Fruit fly (Drosophila melanogaster) whole organism, embryonic: ENCODE results near the gene sky.

Experiments
- Aef1 ChIP-seq: fragments of 200-800 bp; sonication (Bioruptor generic); IDR thresholded peaks from 3 replicates; pipeline ENCODE4 v1.3.6; 2022; ENCODE audit warnings: missing biosample characterization, missing genetic modification characterization
- Bgb ChIP-seq: fragments of 200-800 bp; sonication (Bioruptor generic); IDR thresholded peaks from 2 replicates; pipeline ENCODE4 v1.3.6; 2022; ENCODE audit warnings: missing biosample characterization, missing genetic modification characterization; ENCODE audit not compliant: partially characterized antibody
- C15 ChIP-seq: fragments of 200-800 bp; sonication (Bioruptor generic); IDR thresholded peaks from 3 replicates; pipeline ENCODE4 v1.3.6; 2022; ENCODE audit warnings: missing biosample characterization, missing genetic modification characterization
- CG10209 ChIP-seq: fragments of 200-800 bp; sonication (Bioruptor generic); optimal IDR thresholded peaks from 3 replicates; lab custom pipeline; 2017; ENCODE audit warnings: missing biosample characterization, mild to moderate bottlenecking, missing genetic modification characterization, missing genetic modification reagents
- CG10274 ChIP-seq: fragments of 200-800 bp; sonication (Bioruptor generic); optimal IDR thresholded peaks from 3 replicates; lab custom pipeline; 2017; ENCODE audit warnings: missing biosample characterization, mild to moderate bottlenecking, missing genetic modification characterization
- CG11247 ChIP-seq: fragments of 200-800 bp; sonication (Bioruptor generic); IDR thresholded peaks from 2 replicates; pipeline ENCODE4 v1.3.6; 2022; ENCODE audit warnings: missing biosample characterization, missing genetic modification characterization
- CG11723 ChIP-seq: fragments of 200-800 bp; sonication (Bioruptor generic); optimal IDR thresholded peaks from 2 replicates; lab custom pipeline; 2017; ENCODE audit warnings: missing biosample characterization, mild to moderate bottlenecking, missing genetic modification characterization
- CG12942 ChIP-seq: fragments of 200-800 bp; sonication (Bioruptor generic); optimal IDR thresholded peaks from 3 replicates; lab custom pipeline; 2016; ENCODE audit warnings: missing biosample characterization, missing genetic modification characterization
- CG14050 ChIP-seq: fragments of 200-800 bp; sonication (Bioruptor generic); IDR thresholded peaks from 3 replicates; pipeline ENCODE4 v1.3.6; 2022; ENCODE audit warnings: missing biosample characterization, missing genetic modification characterization
- CG14965 ChIP-seq: fragments of 200-800 bp; sonication (Bioruptor generic); optimal IDR thresholded peaks from 2 replicates; lab custom pipeline; 2016; ENCODE audit warnings: missing biosample characterization, missing genetic modification characterization, borderline replicate concordance
- CG16815 ChIP-seq: fragments of 200-800 bp; sonication (Bioruptor generic); optimal IDR thresholded peaks from 3 replicates; lab custom pipeline; 2017; ENCODE audit warnings: missing biosample characterization, mild to moderate bottlenecking, missing genetic modification characterization
- CG17829 ChIP-seq: fragments of 200-800 bp; optimal IDR thresholded peaks from 2 replicates; lab custom pipeline; 2019; ENCODE audit warnings: missing biosample characterization, mild to moderate bottlenecking, missing genetic modification characterization, moderate library complexity
- CG2199 ChIP-seq: fragments of 200-800 bp; sonication (Bioruptor generic); IDR thresholded peaks from 3 replicates; pipeline ENCODE4 v1.3.6; 2022; ENCODE audit warnings: missing biosample characterization, missing genetic modification characterization
- CG2202 ChIP-seq: fragments of 200-800 bp; sonication (Bioruptor generic); optimal IDR thresholded peaks from 2 replicates; lab custom pipeline; 2018; ENCODE audit warnings: missing biosample characterization, mild to moderate bottlenecking, missing genetic modification characterization
- CG34376 ChIP-seq: fragments of 200-800 bp; sonication (Bioruptor generic); optimal IDR thresholded peaks from 2 replicates; lab custom pipeline; 2018; ENCODE audit warnings: missing biosample characterization, mild to moderate bottlenecking, missing genetic modification characterization
- CG3726 ChIP-seq: fragments of 200-800 bp; sonication (Bioruptor generic); IDR thresholded peaks from 3 replicates; pipeline ENCODE4, ENCODE4 v1.3.6; 2022; ENCODE audit warnings: missing biosample characterization, missing genetic modification characterization
- CG3847 ChIP-seq: fragments of 200-800 bp; sonication (Bioruptor generic); IDR thresholded peaks from 2 replicates; pipeline ENCODE4 v1.3.6; 2022; ENCODE audit warnings: missing biosample characterization, missing genetic modification characterization
- CG4404 ChIP-seq: fragments of 200-800 bp; sonication (Bioruptor generic); IDR thresholded peaks from 2 replicates; pipeline ENCODE4 v1.3.6; 2022; ENCODE audit warnings: missing biosample characterization, missing genetic modification characterization
- CG5180 ChIP-seq: fragments of 200-800 bp; sonication (Bioruptor generic); optimal IDR thresholded peaks from 3 replicates; lab custom pipeline; 2017; ENCODE audit warnings: missing biosample characterization, missing genetic modification characterization, mild to moderate bottlenecking, moderate library complexity, missing genetic modification reagents
- CG7271 ChIP-seq: fragments of 200-800 bp; sonication (Bioruptor generic); optimal IDR thresholded peaks from 2 replicates; lab custom pipeline; 2018; ENCODE audit warnings: missing biosample characterization, mild to moderate bottlenecking, missing genetic modification characterization, moderate library complexity
- CG7786 ChIP-seq: fragments of 200-800 bp; sonication (Bioruptor generic); optimal IDR thresholded peaks from 2 replicates; lab custom pipeline; 2016; ENCODE audit warnings: missing biosample characterization, missing genetic modification characterization
- CG8281 ChIP-seq: fragments of 200-800 bp; sonication (Bioruptor generic); optimal IDR thresholded peaks from 2 replicates; lab custom pipeline; 2018; ENCODE audit warnings: missing biosample characterization, mild to moderate bottlenecking, missing genetic modification characterization, moderate library complexity
- CG9876 ChIP-seq: fragments of 200-800 bp; sonication (Bioruptor generic); optimal IDR thresholded peaks from 2 replicates; lab custom pipeline; 2016; ENCODE audit warnings: missing biosample characterization, missing genetic modification characterization
- Chrac-16 ChIP-seq: fragments of 200-800 bp; sonication (Bioruptor generic); optimal IDR thresholded peaks from 3 replicates; lab custom pipeline; 2016; ENCODE audit warnings: missing biosample characterization, missing genetic modification characterization
- Dip3 ChIP-seq: fragments of 200-800 bp; sonication (Bioruptor generic); optimal IDR thresholded peaks from 3 replicates; lab custom pipeline; 2016; ENCODE audit warnings: missing biosample characterization, missing genetic modification characterization
- Dll ChIP-seq: fragments of 200-800 bp; sonication (Bioruptor generic); IDR thresholded peaks from 4 replicates; pipeline ENCODE4 v1.3.6; 2022; ENCODE audit warnings: missing biosample characterization, missing genetic modification characterization; ENCODE audit not compliant: partially characterized antibody
- Fer2 ChIP-seq: fragments of 200-800 bp; sonication (Bioruptor generic); optimal IDR thresholded peaks from 2 replicates; lab custom pipeline; 2018; ENCODE audit warnings: missing biosample characterization, mild to moderate bottlenecking, missing genetic modification characterization, moderate library complexity
- Fer3 ChIP-seq: fragments of 200-800 bp; sonication (Bioruptor generic); optimal IDR thresholded peaks from 2 replicates; lab custom pipeline; 2018; ENCODE audit warnings: missing biosample characterization, mild to moderate bottlenecking, missing genetic modification characterization, moderate library complexity
- H15 ChIP-seq: fragments of 200-800 bp; sonication (Bioruptor generic); IDR thresholded peaks from 3 replicates; pipeline ENCODE4 v1.3.6; 2022; ENCODE audit warnings: missing biosample characterization, missing genetic modification characterization
- Hr3 ChIP-seq: fragments of 200-800 bp; sonication (Bioruptor generic); optimal IDR thresholded peaks from 3 replicates; lab custom pipeline; 2016; ENCODE audit warnings: missing biosample characterization, missing genetic modification characterization
- MBD-R2 ChIP-seq: fragments of 200-800 bp; sonication (Bioruptor generic); IDR thresholded peaks from 2 replicates; pipeline ENCODE4 v1.3.6; 2022; ENCODE audit warnings: missing biosample characterization, missing genetic modification characterization
- Myb ChIP-seq: fragments of 200-800 bp; sonication (Bioruptor generic); optimal IDR thresholded peaks from 2 replicates; lab custom pipeline; 2016; ENCODE audit warnings: missing biosample characterization, missing genetic modification characterization
- Optix ChIP-seq: fragments of 200-800 bp; sonication (Bioruptor generic); IDR thresholded peaks from 3 replicates; pipeline ENCODE4 v1.3.6; 2022; ENCODE audit warnings: missing biosample characterization, missing genetic modification characterization
- Trl ChIP-seq, 3 experiments: fragments of >200 bp in 2 of 3; fragments of 200-800 bp in 1 of 3; sonication (Bioruptor generic) in 1 of 3; optimal IDR thresholded peaks; 2 replicates in 1 of 3; 3 replicates in 2 of 3; lab custom pipeline; 2016 to 2017; ENCODE audit warnings: missing biosample characterization in 1 of 3, missing genetic modification characterization in 1 of 3
- abd-A ChIP-seq: fragments of 200-800 bp; sonication (Bioruptor generic); optimal IDR thresholded peaks from 3 replicates; lab custom pipeline; 2019; ENCODE audit warnings: missing biosample characterization, mild to moderate bottlenecking, missing genetic modification characterization, moderate library complexity
- ac ChIP-seq: fragments of 200-800 bp; sonication (Bioruptor generic); optimal IDR thresholded peaks from 3 replicates; lab custom pipeline; 2017; ENCODE audit warnings: missing biosample characterization, mild to moderate bottlenecking, missing genetic modification characterization
- ato ChIP-seq: fragments of 200-800 bp; sonication (Bioruptor generic); IDR thresholded peaks from 2 replicates; pipeline ENCODE4 v1.3.6; 2022; ENCODE audit warnings: missing biosample characterization, missing genetic modification characterization; ENCODE audit not compliant: partially characterized antibody
- bab2 ChIP-seq: fragments of 200-800 bp; sonication (Bioruptor generic); optimal IDR thresholded peaks from 2 replicates; lab custom pipeline; 2016; ENCODE audit warnings: missing biosample characterization, missing genetic modification characterization
- caup ChIP-seq: fragments of 200-800 bp; sonication (Bioruptor generic); optimal IDR thresholded peaks from 3 replicates; lab custom pipeline; 2017; ENCODE audit warnings: missing biosample characterization, mild to moderate bottlenecking, missing genetic modification characterization, moderate library complexity; ENCODE audit not compliant: severe bottlenecking
- crc ChIP-seq: fragments of 200-800 bp; sonication (Bioruptor generic); optimal IDR thresholded peaks from 2 replicates; lab custom pipeline; 2016; ENCODE audit warnings: missing biosample characterization, missing genetic modification characterization
- emc ChIP-seq: fragments of 200-800 bp; sonication (Bioruptor generic); optimal IDR thresholded peaks from 2 replicates; lab custom pipeline; 2016; ENCODE audit warnings: missing biosample characterization, missing genetic modification characterization
- fd102C ChIP-seq: fragments of 200-800 bp; sonication (Bioruptor generic); optimal IDR thresholded peaks from 2 replicates; lab custom pipeline; 2018; ENCODE audit warnings: missing biosample characterization, mild to moderate bottlenecking, missing genetic modification characterization, moderate library complexity
- ftz-f1 ChIP-seq: fragments of 200-800 bp; sonication (Bioruptor generic); optimal IDR thresholded peaks from 2 replicates; lab custom pipeline; 2016; ENCODE audit warnings: missing biosample characterization, missing genetic modification characterization
- gsb ChIP-seq: fragments of 200-800 bp; sonication (Bioruptor generic); IDR thresholded peaks from 2 replicates; pipeline ENCODE4 v1.3.6; 2022; ENCODE audit warnings: missing biosample characterization, missing genetic modification characterization
- hb ChIP-seq: fragments of 200-800 bp; sonication (Bioruptor generic); IDR thresholded peaks from 3 replicates; pipeline ENCODE4 v1.3.6; 2022; ENCODE audit warnings: missing biosample characterization, missing genetic modification characterization; ENCODE audit not compliant: partially characterized antibody
- kah ChIP-seq: fragments of 200-800 bp; sonication (Bioruptor generic); optimal IDR thresholded peaks from 2 replicates; lab custom pipeline; 2018; ENCODE audit warnings: missing biosample characterization, mild to moderate bottlenecking, missing genetic modification characterization
- ken ChIP-seq: fragments of 200-800 bp; sonication (Bioruptor generic); IDR thresholded peaks from 3 replicates; pipeline ENCODE4 v1.3.6; 2022; ENCODE audit warnings: missing biosample characterization, missing genetic modification characterization
- luna ChIP-seq: fragments of 200-800 bp; sonication (Bioruptor generic); optimal IDR thresholded peaks from 2 replicates; lab custom pipeline; 2016; ENCODE audit warnings: missing biosample characterization, missing genetic modification characterization
- scrt ChIP-seq: fragments of 200-800 bp; sonication (Bioruptor generic); optimal IDR thresholded peaks from 2 replicates; lab custom pipeline; 2018; ENCODE audit warnings: missing biosample characterization, mild to moderate bottlenecking, missing genetic modification characterization, moderate library complexity
- tap ChIP-seq: fragments of 200-800 bp; optimal IDR thresholded peaks from 3 replicates; lab custom pipeline; 2019; ENCODE audit warnings: missing biosample characterization, mild to moderate bottlenecking, missing genetic modification characterization, moderate library complexity

Gene sky

DNA sequence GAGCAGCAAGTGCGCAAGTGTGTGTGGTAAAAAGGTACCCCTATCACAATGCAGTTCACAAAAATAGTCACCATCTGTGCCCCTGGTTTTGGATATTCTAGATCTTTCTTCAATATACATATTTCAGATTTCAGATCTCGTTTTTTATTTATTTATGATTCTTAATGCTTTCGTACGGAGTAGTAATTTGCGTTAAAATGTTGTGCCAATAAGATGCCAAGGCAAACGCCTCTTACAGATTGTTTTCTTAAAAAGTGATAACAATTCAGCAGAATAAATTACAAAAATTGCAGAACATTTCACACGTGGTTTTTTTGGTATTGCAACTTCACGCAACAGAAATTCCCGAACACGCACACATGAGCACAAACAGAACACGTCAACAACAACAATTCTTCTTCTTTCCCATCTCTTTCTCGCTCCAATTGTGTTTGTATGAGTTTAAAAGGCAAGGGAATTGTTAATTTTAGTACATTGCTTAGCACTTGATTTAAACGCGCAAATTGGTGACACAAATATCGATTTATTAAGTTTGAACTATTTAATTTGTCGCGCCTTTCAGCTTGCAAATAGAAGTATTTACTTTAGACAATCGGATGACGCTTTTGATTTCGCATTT is 566 bp downstream of the sky start (continued):
- TF ChIP-seq ac (GFP tag; lab: Kevin White, UChicago) = peak; percentile 32
- TF ChIP-seq Fer2 (tag; lab: Kevin White, UChicago) = no peak
- TF ChIP-seq CG11247 (GFP tag; lab: Robert Waterston, UW) = peak; percentile 58
- peak; percentile 63 for TF ChIP-seq Myb (GFP tag; lab: Kevin White, UChicago)
- peak; percentile 11 for TF ChIP-seq CG9876
- no peak for TF ChIP-seq CG7271 (tag; lab: Kevin White, UChicago)
- no peak for TF ChIP-seq emc (GFP tag; lab: Kevin White, UChicago)
- no peak for TF ChIP-seq ato (GFP tag; lab: Robert Waterston, UW)
- TF ChIP-seq CG10209 (GFP tag; lab: Kevin White, UChicago) = peak; percentile 63
- TF ChIP-seq CG3847 (GFP tag; lab: Robert Waterston, UW) = peak; percentile 52
- peak; percentile 67 for TF ChIP-seq bab2 (GFP tag; lab: Kevin White, UChicago)
- TF ChIP-seq fd102C = no peak
- no peak for TF ChIP-seq gsb
- peak; percentile 67 for TF ChIP-seq CG14050 (GFP tag; lab: Robert Waterston, UW)
- no peak for TF ChIP-seq CG17829 (tag; lab: Kevin White, UChicago)
- TF ChIP-seq H15 (GFP tag; lab: Robert Waterston, UW) = no peak
- peak; percentile 73 for TF ChIP-seq CG11723 (GFP tag; lab: Kevin White, UChicago)
- no peak for TF ChIP-seq CG4404 (GFP tag; lab: Robert Waterston, UW)
- peak; percentile 75 for TF ChIP-seq crc (GFP tag; lab: Kevin White, UChicago)
- peak; percentile 87 for TF ChIP-seq CG7786 (GFP tag; lab: Kevin White, UChicago)
- peak; percentile 72; the same call in 2 of the 3 replicates for TF ChIP-seq CG3726 (GFP tag; lab: Robert Waterston, UW)
- no peak for TF ChIP-seq CG10274
- TF ChIP-seq CG14965 = no peak
- peak; percentile 34 for TF ChIP-seq Hr3 (GFP tag; lab: Kevin White, UChicago)
- TF ChIP-seq Dll = no peak
- TF ChIP-seq Optix = peak; percentile 78
- TF ChIP-seq CG2202 (tag; lab: Kevin White, UChicago) = peak; percentile 31
- peak; percentile 37 for TF ChIP-seq CG12942 (GFP tag; lab: Kevin White, UChicago)
- TF ChIP-seq MBD-R2 = no peak
- TF ChIP-seq luna (GFP tag; lab: Kevin White, UChicago) = peak; percentile 18
- TF ChIP-seq CG2199 (GFP tag; lab: Robert Waterston, UW) = no peak
- no peak for TF ChIP-seq Fer3 (tag; lab: Kevin White, UChicago)
- TF ChIP-seq abd-A (tag; lab: Kevin White, UChicago) = no peak
- no peak for TF ChIP-seq CG8281 (tag; lab: Kevin White, UChicago)
- no peak for TF ChIP-seq C15 (GFP tag; lab: Robert Waterston, UW)
- TF ChIP-seq CG5180 (GFP tag; lab: Kevin White, UChicago) = no peak
- no peak for TF ChIP-seq tap
- TF ChIP-seq Aef1 (GFP tag; lab: Robert Waterston, UW) = no peak
- no peak for TF ChIP-seq CG34376
- TF ChIP-seq Trl (optimal IDR thresholded peaks at IDR 0.05; lab: Kevin White, UChicago) = no peak
- peak; percentile 68 for TF ChIP-seq Trl (GFP tag; optimal IDR thresholded peaks at IDR 0.05; lab: Kevin White, UChicago)
- peak; percentile 76 for TF ChIP-seq caup (GFP tag; lab: Kevin White, UChicago)
- TF ChIP-seq scrt (GFP tag; lab: Kevin White, UChicago) = no peak
- TF ChIP-seq kah (GFP tag; lab: Kevin White, UChicago) = no peak
- TF ChIP-seq Dip3 (GFP tag; lab: Kevin White, UChicago) = peak; percentile 73
- peak; percentile 35 for TF ChIP-seq CG16815
- no peak for TF ChIP-seq Chrac-16
- TF ChIP-seq Bgb (GFP tag; lab: Robert Waterston, UW) = no peak
- no peak for TF ChIP-seq ftz-f1
- no peak for TF ChIP-seq hb
- TF ChIP-seq ken (GFP tag; lab: Robert Waterston, UW) = peak; percentile 86
